Worm (Caenorhabditis elegans) whole organism, L4/young adult: ENCODE measurements around the gene tin-9.1.
A peak's percentile ranks its signal among the peaks of the same experiment; 100 is the strongest.

ENCODE experiments used
- W03F9.2 ChIP-seq: fragments of 150-350 bp; optimal IDR thresholded peaks from 2 replicates; lab custom pipeline; 2014; ENCODE audit warnings: missing biosample characterization, missing genetic modification characterization
- dao-5 ChIP-seq: sonication (generic microtip); optimal IDR thresholded peaks from 2 replicates; lab custom pipeline; 2016; ENCODE audit warnings: missing genotype, missing genetic modification characterization, moderate library complexity, missing compliant biosample characterization
- him-1 ChIP-seq: sonication (generic microtip); optimal IDR thresholded peaks from 2 replicates; lab custom pipeline; 2016; ENCODE audit warnings: missing genotype, missing genetic modification reagents, missing genetic modification characterization, missing compliant biosample characterization

- TF ChIP-seq him-1 (tag; lab: Kevin White, UChicago), result peak; percentile 56
- no peak for TF ChIP-seq dao-5 (tag; lab: Kevin White, UChicago)
- peak; percentile 97 for TF ChIP-seq W03F9.2 (tag; lab: Kevin White, UChicago)
Measured at ce11 chrIV:7084632-7085160, 40.3 kb upstream of the tin-9.1 start, which contains the start of gene rps-4.
